Fruit fly (Drosophila melanogaster): ENCODE results near the gene Pus1.

Pus1 gene

DNA sequence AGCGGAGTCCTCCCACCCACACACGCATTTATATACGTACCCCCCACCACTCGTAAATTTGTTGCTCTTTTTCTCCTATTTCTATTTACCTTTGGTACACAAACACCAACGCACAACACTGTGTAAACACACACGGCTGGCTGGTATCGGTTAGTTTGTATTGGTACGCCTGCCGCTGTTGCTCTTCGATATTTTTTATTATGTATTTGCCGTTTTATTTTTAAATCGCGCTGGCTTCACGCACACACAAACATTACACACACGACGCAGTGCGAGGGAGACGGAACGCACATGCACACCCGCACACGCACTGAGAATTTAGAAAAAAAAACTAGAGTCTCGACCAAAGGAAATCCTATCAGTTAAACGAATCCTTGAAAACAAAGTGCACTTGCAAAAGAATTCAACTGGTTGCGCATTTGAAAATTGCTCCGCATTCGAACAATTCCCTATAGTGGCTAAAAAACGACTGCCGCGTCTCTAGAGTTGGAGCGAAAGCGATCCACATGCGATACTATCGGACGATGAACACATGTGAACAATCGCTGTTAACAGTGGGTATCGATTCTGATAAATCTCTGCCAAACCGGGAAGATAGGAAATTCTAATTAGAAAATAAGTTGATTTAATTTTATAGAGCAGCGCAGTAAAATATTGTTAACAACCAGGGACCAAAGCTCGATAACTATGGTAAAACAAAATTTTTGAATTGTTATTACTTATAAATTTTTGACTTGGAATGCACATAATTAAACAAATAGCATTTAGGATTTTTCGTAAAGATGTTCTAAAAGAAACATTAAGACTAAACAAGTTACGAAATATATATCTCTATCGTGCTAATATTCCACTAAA is 41.6 kb downstream of the Pus1 start (continued):
- TF ChIP-seq tll (GFP tag; optimal IDR thresholded peaks at IDR 0.05) (peak in 1 of 2 experiments; percentile 88), dmrt11E (tag; optimal IDR thresholded peaks at IDR 0.05) (peak; percentile 46), Fer2 (tag; optimal IDR thresholded peaks at IDR 0.05) (peak; percentile 51), CG10321 (GFP tag; IDR thresholded peaks at IDR 0.05) (no peak; the same call in 1 of the 2 replicates), CG3407 (GFP tag; optimal IDR thresholded peaks at IDR 0.05) (peak; percentile 91), CG13424 (tag; optimal IDR thresholded peaks at IDR 0.05) (peak; percentile 69), gcm2 (GFP tag; optimal IDR thresholded peaks at IDR 0.05) (no peak), CG1024 (GFP tag; IDR thresholded peaks at IDR 0.05) (peak; percentile 22; the same call in 1 of the 2 replicates), CG12071 (GFP tag; optimal IDR thresholded peaks at IDR 0.05) (peak; percentile 96), vfl (GFP tag; optimal IDR thresholded peaks at IDR 0.05) (peak; percentile 38), CG8924 (tag; optimal IDR thresholded peaks at IDR 0.05) (peak; percentile 81), CG31441 (GFP tag; IDR thresholded peaks at IDR 0.05) (no peak; the same call in 1 of the 2 replicates), row (GFP tag; IDR thresholded peaks at IDR 0.05) (no peak; the same call in 2 of the 3 replicates), CG32532 (GFP tag; IDR thresholded peaks at IDR 0.05) (peak; percentile 28), nerfin-1 (tag; optimal IDR thresholded peaks at IDR 0.05) (peak; percentile 75), CG10565 (GFP tag; optimal IDR thresholded peaks at IDR 0.05) (no peak), CG8290 (GFP tag; optimal IDR thresholded peaks at IDR 0.05) (no peak), CG8290 (tag; optimal IDR thresholded peaks at IDR 0.05) (peak; percentile 92 to 96), Hmr (GFP tag; optimal IDR thresholded peaks at IDR 0.05) (peak; percentile 73), CG15073 (GFP tag; optimal IDR thresholded peaks at IDR 0.05) (no peak), pho (GFP tag; optimal IDR thresholded peaks at IDR 0.05) (no peak), amos (GFP tag; IDR thresholded peaks at IDR 0.05; ENCODE audit: partially characterized antibody) (peak; percentile 99), chm (GFP tag; IDR thresholded peaks at IDR 0.05) (peak; percentile 85), HLH4C (GFP tag; IDR thresholded peaks at IDR 0.05; ENCODE audit: partially characterized antibody) (peak; percentile 91), ems (GFP tag; optimal IDR thresholded peaks at IDR 0.05) (peak; percentile 46), pros (GFP tag; optimal IDR thresholded peaks at IDR 0.05) (peak; percentile 32), Fer1 (GFP tag; optimal IDR thresholded peaks at IDR 0.05) (peak; percentile 91), Atf3 (GFP tag; optimal IDR thresholded peaks at IDR 0.05) (peak; percentile 0), Bteb2 (GFP tag; optimal IDR thresholded peaks at IDR 0.05) (no peak), NC2α (GFP tag; optimal IDR thresholded peaks at IDR 0.05) (peak; percentile 59), CG17359 (tag; optimal IDR thresholded peaks at IDR 0.05) (peak; percentile 73), Ets97D (GFP tag; optimal IDR thresholded peaks at IDR 0.05) (no peak), CG15011 (GFP tag; optimal IDR thresholded peaks at IDR 0.05) (peak; percentile 81), CG31224 (GFP tag; IDR thresholded peaks at IDR 0.05) (no peak), CG11695 (GFP tag; IDR thresholded peaks at IDR 0.05) (peak; percentile 71), CG17385 (GFP tag; optimal IDR thresholded peaks at IDR 0.05) (peak; percentile 74), CG1233 (GFP tag; optimal IDR thresholded peaks at IDR 0.05) (peak; percentile 92), gcm (GFP tag; optimal IDR thresholded peaks at IDR 0.05) (peak; percentile 81), bsh (GFP tag; optimal IDR thresholded peaks at IDR 0.05) (peak; percentile 57 to 75), ham (GFP tag; IDR thresholded peaks at IDR 0.05) (no peak), CG6689 (GFP tag; IDR thresholded peaks at IDR 0.05) (peak; percentile 24; the same call in 1 of the 2 replicates), Meics (GFP tag; optimal IDR thresholded peaks at IDR 0.05) (peak; percentile 21), CG8388 (GFP tag; optimal IDR thresholded peaks at IDR 0.05) (peak; percentile 7), CG30020 (tag; optimal IDR thresholded peaks at IDR 0.05) (no peak), CG32767 (GFP tag; IDR thresholded peaks at IDR 0.05) (peak; percentile 54; the same call in 1 of the 2 replicates), hbn (GFP tag; IDR thresholded peaks at IDR 0.05; ENCODE audit: partially characterized antibody) (peak; percentile 89), CG3281 (GFP tag; optimal IDR thresholded peaks at IDR 0.05) (peak; percentile 75), kni (GFP tag; optimal IDR thresholded peaks at IDR 0.05) (peak; percentile 98)

All from whole organism, embryonic.